ENCODE assay signal across 2 fruit fly cellular contexts in genomic region chrX:14950273-14951272, dm6.
TF ChIP-seq lines count a peak whose summit lies in the region.

No protein-coding gene starts in this region.

TF ChIP-seq in whole organism, embryonic, 481 proteins besides CTCF, POLR2A, EP300 and RAD21 (continued from another document and continues in another):
- TF ChIP-seq CG4424 (GFP tag; optimal IDR thresholded peaks at IDR 0.05; lab: Kevin White, UChicago), result peak; percentile 94
- peak; percentile 86 for TF ChIP-seq CG14050 (GFP tag; IDR thresholded peaks at IDR 0.05; lab: Robert Waterston, UW)
- TF ChIP-seq CG31224 (GFP tag; IDR thresholded peaks at IDR 0.05; lab: Robert Waterston, UW), result peak; percentile 64
- TF ChIP-seq Elba2 (GFP tag; optimal IDR thresholded peaks at IDR 0.05; lab: Kevin White, UChicago), result peak; percentile 80
- TF ChIP-seq gsb (GFP tag; IDR thresholded peaks at IDR 0.05; lab: Robert Waterston, UW), result peak; percentile 48
- TF ChIP-seq CG7963 (GFP tag; IDR thresholded peaks at IDR 0.05; lab: Robert Waterston, UW; ENCODE audit: partially characterized antibody), result 0 out of 3 replicates have a peak, but pooled peaks have one; percentile 24
- TF ChIP-seq CG15601 (tag; optimal IDR thresholded peaks at IDR 0.05; lab: Kevin White, UChicago), result peak; percentile 97
- peak; percentile 80 for TF ChIP-seq pnt (GFP tag; optimal IDR thresholded peaks at IDR 0.05; lab: Kevin White, UChicago)
- TF ChIP-seq fu2 (GFP tag; optimal IDR thresholded peaks at IDR 0.05; lab: Kevin White, UChicago), result peak; percentile 28
- TF ChIP-seq tna (GFP tag; IDR thresholded peaks at IDR 0.05; lab: Robert Waterston, UW; ENCODE audit: partially characterized antibody), result 0 out of 2 replicates have a peak, but pooled peaks have one; percentile 34
- TF ChIP-seq Antp (GFP tag; optimal IDR thresholded peaks at IDR 0.05; lab: Kevin White, UChicago), result peak; percentile 59
- peak; percentile 90 for TF ChIP-seq corto (GFP tag; optimal IDR thresholded peaks at IDR 0.05; lab: Kevin White, UChicago)
- TF ChIP-seq lbe (GFP tag; optimal IDR thresholded peaks at IDR 0.05; lab: Kevin White, UChicago), result peak; percentile 95
- peak; percentile 91 for TF ChIP-seq dysf (GFP tag; IDR thresholded peaks at IDR 0.05; lab: Robert Waterston, UW)
- peak; percentile 92 for TF ChIP-seq Ptx1 (GFP tag; IDR thresholded peaks at IDR 0.05; lab: Robert Waterston, UW)
- TF ChIP-seq CG18764 (GFP tag; optimal IDR thresholded peaks at IDR 0.05; lab: Kevin White, UChicago), result peak; percentile 84
- peak; percentile 73 for TF ChIP-seq Sry-β (GFP tag; optimal IDR thresholded peaks at IDR 0.05; lab: Kevin White, UChicago)
- TF ChIP-seq Hsf (GFP tag; optimal IDR thresholded peaks at IDR 0.05; lab: Kevin White, UChicago), result peak; percentile 93
- TF ChIP-seq CG4820 (GFP tag; optimal IDR thresholded peaks at IDR 0.05; lab: Kevin White, UChicago), result peak; percentile 92
- TF ChIP-seq cg (GFP tag; optimal IDR thresholded peaks at IDR 0.05; lab: Kevin White, UChicago), result no peak
- peak; percentile 78 for TF ChIP-seq CG3281 (GFP tag; optimal IDR thresholded peaks at IDR 0.05; lab: Kevin White, UChicago)
- TF ChIP-seq CkIIα-i1 (GFP tag; IDR thresholded peaks at IDR 0.05; lab: Robert Waterston, UW), result no peak
- peak; percentile 94 for TF ChIP-seq CG12659 (GFP tag; optimal IDR thresholded peaks at IDR 0.05; lab: Kevin White, UChicago)
- TF ChIP-seq CG31441 (GFP tag; IDR thresholded peaks at IDR 0.05; lab: Robert Waterston, UW), result peak; percentile 65
- TF ChIP-seq fd96Cb (tag; optimal IDR thresholded peaks at IDR 0.05; lab: Kevin White, UChicago), result peak; percentile 97
- peak; percentile 80 for TF ChIP-seq NC2α (GFP tag; optimal IDR thresholded peaks at IDR 0.05; lab: Kevin White, UChicago)
- peak; percentile 86 for TF ChIP-seq CG5245 (GFP tag; optimal IDR thresholded peaks at IDR 0.05; lab: Kevin White, UChicago)
- peak; percentile 96 for TF ChIP-seq trem (tag; optimal IDR thresholded peaks at IDR 0.05; lab: Kevin White, UChicago)
- peak; percentile 76 for TF ChIP-seq CG8089 (GFP tag; optimal IDR thresholded peaks at IDR 0.05; lab: Kevin White, UChicago)
- peak; percentile 83 for TF ChIP-seq CG14667 (GFP tag; IDR thresholded peaks at IDR 0.05; lab: Robert Waterston, UW)
- peak; percentile 41 for TF ChIP-seq abd-A (tag; optimal IDR thresholded peaks at IDR 0.05; lab: Kevin White, UChicago)
- peak; percentile 85 for TF ChIP-seq CG10366 (GFP tag; IDR thresholded peaks at IDR 0.05; lab: Robert Waterston, UW)
- peak; percentile 26 for TF ChIP-seq HmgD (GFP tag; optimal IDR thresholded peaks at IDR 0.05; lab: Kevin White, UChicago)
- TF ChIP-seq CG12769 (tag; optimal IDR thresholded peaks at IDR 0.05; lab: Kevin White, UChicago), result peak; percentile 59
- peak in 1 of 2 experiments; percentile 93 for TF ChIP-seq Hr78 (GFP tag; optimal IDR thresholded peaks at IDR 0.05; lab: Kevin White, UChicago)
- TF ChIP-seq MBD-R2 (GFP tag; IDR thresholded peaks at IDR 0.05; lab: Robert Waterston, UW), result no peak
- peak; percentile 82 for TF ChIP-seq CG13123 (GFP tag; optimal IDR thresholded peaks at IDR 0.05; lab: Kevin White, UChicago)
- TF ChIP-seq zf30C (GFP tag; optimal IDR thresholded peaks at IDR 0.05; lab: Kevin White, UChicago), result peak; percentile 98
- peak; percentile 46 for TF ChIP-seq gro (GFP tag; optimal IDR thresholded peaks at IDR 0.05; lab: Kevin White, UChicago)
- TF ChIP-seq Sry-δ (GFP tag; optimal IDR thresholded peaks at IDR 0.05; lab: Kevin White, UChicago), result peak; percentile 30
- peak; percentile 88 for TF ChIP-seq CG7271 (tag; optimal IDR thresholded peaks at IDR 0.05; lab: Kevin White, UChicago)
- TF ChIP-seq Mrtf (GFP tag; IDR thresholded peaks at IDR 0.05; lab: Robert Waterston, UW), result peak; percentile 79
- peak; percentile 85 for TF ChIP-seq CG10654 (GFP tag; optimal IDR thresholded peaks at IDR 0.05; lab: Kevin White, UChicago)
- TF ChIP-seq ham (GFP tag; IDR thresholded peaks at IDR 0.05; lab: Robert Waterston, UW), result peak; percentile 55; the same call in 1 of the 2 replicates
- peak; percentile 91 for TF ChIP-seq org-1 (GFP tag; optimal IDR thresholded peaks at IDR 0.05; lab: Kevin White, UChicago)
- TF ChIP-seq BEAF-32 (GFP tag; optimal IDR thresholded peaks at IDR 0.05; lab: Kevin White, UChicago), result no peak
- peak; percentile 29 for TF ChIP-seq p53 (GFP tag; optimal IDR thresholded peaks at IDR 0.05; lab: Kevin White, UChicago)
- peak; percentile 93 for TF ChIP-seq Max (GFP tag; optimal IDR thresholded peaks at IDR 0.05; lab: Kevin White, UChicago)
- TF ChIP-seq CG14441 (GFP tag; IDR thresholded peaks at IDR 0.05; lab: Robert Waterston, UW), result peak; percentile 83
- TF ChIP-seq CG7745 (tag; optimal IDR thresholded peaks at IDR 0.05; lab: Kevin White, UChicago), result peak; percentile 41
- TF ChIP-seq CG11093 (GFP tag; IDR thresholded peaks at IDR 0.05; lab: Robert Waterston, UW), result peak; percentile 86
- TF ChIP-seq CG43689 (GFP tag; IDR thresholded peaks at IDR 0.05; lab: Robert Waterston, UW), result no peak; the same call in 1 of the 2 replicates
- TF ChIP-seq tio (GFP tag; optimal IDR thresholded peaks at IDR 0.05; lab: Kevin White, UChicago), result peak; percentile 94
- TF ChIP-seq tin (GFP tag; optimal IDR thresholded peaks at IDR 0.05; lab: Kevin White, UChicago), result peak; percentile 91
- TF ChIP-seq Lhr (GFP tag; optimal IDR thresholded peaks at IDR 0.05; lab: Kevin White, UChicago), result peak; percentile 92
- peak; percentile 99 for TF ChIP-seq nmo (GFP tag; optimal IDR thresholded peaks at IDR 0.05; lab: Kevin White, UChicago)
- TF ChIP-seq CG9609 (GFP tag; optimal IDR thresholded peaks at IDR 0.05; lab: Kevin White, UChicago), result peak; percentile 73
- peak; percentile 65 for TF ChIP-seq Hmx (GFP tag; optimal IDR thresholded peaks at IDR 0.05; lab: Kevin White, UChicago)
- peak; percentile 81 to 89 for TF ChIP-seq dpn (GFP tag; optimal IDR thresholded peaks at IDR 0.05; lab: Kevin White, UChicago)
- TF ChIP-seq CG1792 (GFP tag; optimal IDR thresholded peaks at IDR 0.05; lab: Kevin White, UChicago), result peak; percentile 44
- no peak for TF ChIP-seq h (optimal IDR thresholded peaks at IDR 0.05; lab: Kevin White, UChicago)
- peak; percentile 77 for TF ChIP-seq CG10274 (GFP tag; optimal IDR thresholded peaks at IDR 0.05; lab: Kevin White, UChicago)
- peak; percentile 96 for TF ChIP-seq CG9727 (GFP tag; optimal IDR thresholded peaks at IDR 0.05; lab: Kevin White, UChicago)
- TF ChIP-seq sens-2 (GFP tag; IDR thresholded peaks at IDR 0.05; lab: Robert Waterston, UW), result peak; percentile 79
- peak; percentile 89 for TF ChIP-seq nau (GFP tag; optimal IDR thresholded peaks at IDR 0.05; lab: Kevin White, UChicago)

TF ChIP-seq in whole organism, prepupa, 60 proteins besides CTCF, POLR2A, EP300 and RAD21 (continued from another document):
- peak; percentile 99 for TF ChIP-seq CG10669 (GFP tag; optimal IDR thresholded peaks at IDR 0.05; lab: Kevin White, UChicago)
- TF ChIP-seq CG6792 (GFP tag; optimal IDR thresholded peaks at IDR 0.05; lab: Kevin White, UChicago), result peak; percentile 99
- TF ChIP-seq CG6854 (GFP tag; optimal IDR thresholded peaks at IDR 0.05; lab: Kevin White, UChicago), result peak; percentile 99
- peak; percentile 99 for TF ChIP-seq Smox (GFP tag; optimal IDR thresholded peaks at IDR 0.05; lab: Kevin White, UChicago)
- peak; percentile 97 for TF ChIP-seq Eip93F (GFP tag; optimal IDR thresholded peaks at IDR 0.05; lab: Kevin White, UChicago)
- TF ChIP-seq CG3919 (GFP tag; optimal IDR thresholded peaks at IDR 0.05; lab: Kevin White, UChicago), result peak; percentile 98
- TF ChIP-seq salr (GFP tag; optimal IDR thresholded peaks at IDR 0.05; lab: Kevin White, UChicago), result peak; percentile 94 to 99
- peak; percentile 99 for TF ChIP-seq Sox14 (GFP tag; optimal IDR thresholded peaks at IDR 0.05; lab: Kevin White, UChicago)
